Worm (Caenorhabditis elegans): Measurements from ENCODE around the gene exos-9.
A peak's percentile ranks its signal among the peaks of the same experiment; 100 is the strongest.

exos-9 gene

ce11 chrIII:7154526-7154925, 43.3 kb downstream of the exos-9 start:
- TF ChIP-seq mef-2 (tag; optimal IDR thresholded peaks at IDR 0.05) = no peak
- peak; percentile 35 for TF ChIP-seq snu-23 (GFP tag; optimal IDR thresholded peaks at IDR 0.05)
- TF ChIP-seq lin-14 (GFP tag; optimal IDR thresholded peaks at IDR 0.05) = peak; percentile 49
- TF ChIP-seq nhr-71 (tag; optimal IDR thresholded peaks at IDR 0.05) = peak; percentile 31
- TF ChIP-seq blmp-1 (tag; optimal IDR thresholded peaks at IDR 0.05) = peak; percentile 3
- TF ChIP-seq zip-4 (GFP tag; optimal IDR thresholded peaks at IDR 0.05) = no peak
- TF ChIP-seq pax-3 (tag; optimal IDR thresholded peaks at IDR 0.05) = no peak
- peak in 1 of 3 experiments; percentile 8 for TF ChIP-seq dpl-1 (GFP tag; optimal IDR thresholded peaks at IDR 0.05)

DNA sequence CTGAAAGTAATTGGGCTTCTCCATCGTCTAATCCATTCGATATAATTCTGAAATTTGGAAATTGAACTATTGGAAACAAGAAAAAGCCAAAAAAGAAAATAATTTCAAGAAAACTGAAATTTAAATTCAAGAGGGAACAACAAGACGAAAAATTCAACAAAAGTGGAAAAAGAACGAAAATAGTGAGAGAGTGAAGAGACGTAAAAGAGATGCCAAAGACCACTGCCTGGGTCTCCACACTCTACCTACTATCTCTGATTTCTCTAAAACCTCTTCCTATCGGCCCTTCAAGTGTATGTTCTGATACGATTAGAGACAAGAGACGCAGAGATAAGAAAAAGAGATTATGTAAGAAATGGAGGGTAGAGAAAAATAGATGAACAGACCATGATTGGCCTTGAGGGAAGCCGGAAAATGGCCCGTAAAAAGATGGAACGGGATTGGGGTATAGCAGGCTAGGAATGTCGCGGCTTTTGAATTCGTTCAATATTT, 44.1 kb downstream of the exos-9 start, which contains the start of gene ogt-1:
ogt-1 (minus strand) TSS at position 51 of the 492 bp plus-strand sequence.
- TF ChIP-seq rnt-1 (tag; optimal IDR thresholded peaks at IDR 0.05) (peak; percentile 80), blmp-1 (tag; optimal IDR thresholded peaks at IDR 0.05) (peak; percentile 69), dsc-1 (tag; optimal IDR thresholded peaks at IDR 0.05) (peak; percentile 33), hpl-2 (GFP tag; optimal IDR thresholded peaks at IDR 0.05) (peak; percentile 36), F16B12.6 (tag; optimal IDR thresholded peaks at IDR 0.05) (peak; percentile 40), irx-1 (tag; optimal IDR thresholded peaks at IDR 0.05) (peak; percentile 62), lin-13 (GFP tag; optimal IDR thresholded peaks at IDR 0.05) (peak; percentile 82), unc-86 (tag; optimal IDR thresholded peaks at IDR 0.05) (peak; percentile 72), nhr-11 (tag; optimal IDR thresholded peaks at IDR 0.05) (peak; percentile 74), pqm-1 (tag; optimal IDR thresholded peaks at IDR 0.05) (no peak), isw-1 (GFP tag; IDR thresholded peaks at IDR 0.05) (peak; percentile 70), xbp-1 (tag; optimal IDR thresholded peaks at IDR 0.05) (peak; percentile 80), elt-2 (tag; optimal IDR thresholded peaks at IDR 0.05) (peak; percentile 62), alr-1 (tag; optimal IDR thresholded peaks at IDR 0.05; ENCODE audit: borderline replicate concordance) (no peak), nhr-47 (tag; optimal IDR thresholded peaks at IDR 0.05) (peak; percentile 83), fkh-8 (tag; optimal IDR thresholded peaks at IDR 0.05) (peak; percentile 46), egl-27 (tag; optimal IDR thresholded peaks at IDR 0.05) (peak; percentile 93 to 98), C04F5.9 (tag; optimal IDR thresholded peaks at IDR 0.05) (no peak), nhr-12 (tag; optimal IDR thresholded peaks at IDR 0.05) (no peak), nhr-19 (GFP tag; conservative IDR thresholded peaks at IDR 0.05) (peak; percentile 86), nhr-28 (tag; optimal IDR thresholded peaks at IDR 0.05) (no peak), swsn-7 (tag; optimal IDR thresholded peaks at IDR 0.05) (peak; percentile 89), zag-1 (tag; optimal IDR thresholded peaks at IDR 0.05) (peak; percentile 39), C16A3.4 (tag; optimal IDR thresholded peaks at IDR 0.05) (peak; percentile 69), grh-1 (GFP tag; IDR thresholded peaks at IDR 0.05) (peak; percentile 69), pax-3 (tag; optimal IDR thresholded peaks at IDR 0.05) (no peak), snpc-4 (tag; optimal IDR thresholded peaks at IDR 0.05) (peak; percentile 76), nhr-76 (tag; optimal IDR thresholded peaks at IDR 0.05) (no peak), mef-2 (tag; optimal IDR thresholded peaks at IDR 0.05) (peak; percentile 65), nhr-85 (tag) (peak; percentile 96), nhr-20 (tag; optimal IDR thresholded peaks at IDR 0.05) (peak; percentile 90), nhr-90 (tag; optimal IDR thresholded peaks at IDR 0.05; ENCODE audit: poor library complexity) (peak; percentile 76), aly-2 (tag; optimal IDR thresholded peaks at IDR 0.05) (peak; percentile 66), Y116A8C.19 (tag; optimal IDR thresholded peaks at IDR 0.05; ENCODE audit: borderline replicate concordance) (no peak), ceh-90 (tag; optimal IDR thresholded peaks at IDR 0.05) (no peak), lin-35 (GFP tag; optimal IDR thresholded peaks at IDR 0.05) (peak; percentile 71 to 80), nhr-237 (tag; optimal IDR thresholded peaks at IDR 0.05) (peak; percentile 77), ets-5 (GFP tag; IDR thresholded peaks at IDR 0.05) (no peak), ceh-82 (tag; optimal IDR thresholded peaks at IDR 0.05) (peak; percentile 57 to 89 (median 87)), elt-3 (tag; optimal IDR thresholded peaks at IDR 0.05) (peak in 3 of 6 experiments; percentile 18 to 83 (median 78)), lsy-2 (tag; optimal IDR thresholded peaks at IDR 0.05) (peak; percentile 88 to 90), fkh-10 (GFP tag; optimal IDR thresholded peaks at IDR 0.05) (peak; percentile 61), nhr-84 (tag; optimal IDR thresholded peaks at IDR 0.05) (no peak), jun-1 (tag; optimal IDR thresholded peaks at IDR 0.05) (peak; percentile 68), aha-1 (tag; optimal IDR thresholded peaks at IDR 0.05) (no peak), mdl-1 (tag; optimal IDR thresholded peaks at IDR 0.05) (peak in 1 of 2 experiments; percentile 79)
